Worm (Caenorhabditis elegans): Measurements from ENCODE around the gene Y62H9A.5.

ce11 chrX:11909168-11909567 lies 26.5 kb upstream of the Y62H9A.5 start:
- TF ChIP-seq lin-13 (tag; optimal IDR thresholded peaks at IDR 0.05), result no peak
- no peak for TF ChIP-seq tbx-8 (GFP tag; optimal IDR thresholded peaks at IDR 0.05)
- TF ChIP-seq ztf-11 (tag; optimal IDR thresholded peaks at IDR 0.05), result no peak
- no peak for TF ChIP-seq pha-4 (tag; optimal IDR thresholded peaks at IDR 0.05)
- no peak for TF ChIP-seq snpc-4 (tag; optimal IDR thresholded peaks at IDR 0.05)

All from whole organism, mixed stage, embryonic.